Worm (Caenorhabditis elegans) whole organism, young adult: Measurements from ENCODE around the gene C13F10.6.
A peak's percentile ranks its signal among the peaks of the same experiment; 100 is the strongest.

Source experiments
- D2030.7 ChIP-seq: fragments of 200-800 bp; sonication (Bioruptor generic); IDR thresholded peaks from 2 replicates; pipeline ENCODE4 v1.3.6; 2022; ENCODE audit warnings: missing genetic modification reagents, missing genetic modification characterization, missing compliant biosample characterization
- F10E7.11 ChIP-seq: sonication (generic microtip); optimal IDR thresholded peaks from 2 replicates; lab custom pipeline; 2017; ENCODE audit warnings: mild to moderate bottlenecking, missing genetic modification characterization, moderate library complexity, missing compliant biosample characterization
- F33H1.4 ChIP-seq: fragments of 200-800 bp; sonication (Bioruptor generic); IDR thresholded peaks from 2 replicates; pipeline ENCODE4 v1.3.6; 2022; ENCODE audit warnings: missing genetic modification reagents, missing genetic modification characterization, missing compliant biosample characterization
- F52B5.7 ChIP-seq: sonication (generic microtip); optimal IDR thresholded peaks from 2 replicates; lab custom pipeline; 2016; ENCODE audit warnings: mild to moderate bottlenecking, missing genetic modification characterization, missing compliant biosample characterization
- F57A8.1 ChIP-seq: fragments of 200-800 bp; sonication (Bioruptor generic); optimal IDR thresholded peaks from 2 replicates; lab custom pipeline; 2018; ENCODE audit warnings: mild to moderate bottlenecking, missing genetic modification characterization, moderate library complexity, missing compliant biosample characterization
- Y79H2A.3 ChIP-seq: fragments of 200-800 bp; sonication (Bioruptor generic); conservative IDR thresholded peaks from 2 replicates; pipeline ENCODE4 v1.3.6; 2022; ENCODE audit warnings: missing genetic modification reagents, missing genetic modification characterization, missing compliant biosample characterization
- Y95B8A.8 ChIP-seq: fragments of 200-800 bp; sonication (Bioruptor generic); IDR thresholded peaks from 2 replicates; pipeline ENCODE4 v1.3.6; 2022; ENCODE audit warnings: missing genetic modification reagents, missing genetic modification characterization, missing compliant biosample characterization
- aptf-3 ChIP-seq: fragments of 200-800 bp; sonication (Bioruptor generic); IDR thresholded peaks from 2 replicates; pipeline ENCODE4 v1.3.6; 2022; ENCODE audit warnings: missing genetic modification characterization, missing compliant biosample characterization
- athp-1 ChIP-seq: sonication (generic microtip); optimal IDR thresholded peaks from 2 replicates; lab custom pipeline; 2017; ENCODE audit warnings: mild to moderate bottlenecking, missing genetic modification characterization, missing compliant biosample characterization
- attf-3 ChIP-seq: fragments of 200-800 bp; sonication (Bioruptor generic); conservative IDR thresholded peaks from 2 replicates; pipeline ENCODE4 v1.3.6; 2022; ENCODE audit warnings: missing genetic modification reagents, missing genetic modification characterization, missing compliant biosample characterization
- bed-2 ChIP-seq: fragments of 200-800 bp; sonication (Bioruptor generic); IDR thresholded peaks from 2 replicates; pipeline ENCODE4 v1.3.6; 2022; ENCODE audit warnings: missing genetic modification reagents, missing genetic modification characterization, missing compliant biosample characterization
- dox-1 ChIP-seq: fragments of 200-800 bp; sonication (Bioruptor generic); IDR thresholded peaks from 2 replicates; pipeline ENCODE4 v1.3.6; 2022; ENCODE audit warnings: missing genetic modification reagents, missing genetic modification characterization, missing compliant biosample characterization
- dpl-1 ChIP-seq: fragments of 150-350 bp; optimal IDR thresholded peaks from 2 replicates; lab custom pipeline; 2014; ENCODE audit warnings: missing biosample characterization, missing genetic modification reagents, missing genetic modification characterization
- efl-1 ChIP-seq: fragments of 150-350 bp; optimal IDR thresholded peaks from 2 replicates; lab custom pipeline; 2014; ENCODE audit warnings: missing biosample characterization, missing genetic modification reagents, missing genetic modification characterization
- ets-4 ChIP-seq: fragments of 200-800 bp; sonication (Bioruptor generic); optimal IDR thresholded peaks from 2 replicates; lab custom pipeline; 2018; ENCODE audit warnings: mild to moderate bottlenecking, missing genetic modification characterization, missing compliant biosample characterization
- hmg-1.2 ChIP-seq: fragments of 200-800 bp; sonication (Bioruptor generic); IDR thresholded peaks from 2 replicates; pipeline ENCODE4 v1.3.6; 2022; ENCODE audit warnings: missing genetic modification reagents, missing genetic modification characterization, missing compliant biosample characterization
- hrde-1 ChIP-seq: sonication (generic microtip); optimal IDR thresholded peaks from 2 replicates; lab custom pipeline; 2016; ENCODE audit warnings: missing genetic modification characterization, mild to moderate bottlenecking, missing compliant biosample characterization, moderate library complexity, missing genotype, missing genetic modification reagents, borderline replicate concordance
- let-607 ChIP-seq, 2 experiments: fragments of 200-800 bp in 1 of 2; sonication (Bioruptor generic) in 1 of 2; sonication (generic microtip) in 1 of 2; optimal IDR thresholded peaks; 2 replicates each; lab custom pipeline; 2016 to 2018; ENCODE audit warnings: mild to moderate bottlenecking in 2 of 2, missing compliant biosample characterization in 2 of 2, missing genetic modification characterization in 2 of 2, moderate library complexity in 2 of 2, missing genotype in 1 of 2
- lin-40 ChIP-seq: sonication (generic microtip); optimal IDR thresholded peaks from 2 replicates; lab custom pipeline; 2016; ENCODE audit warnings: missing genetic modification characterization, mild to moderate bottlenecking, missing compliant biosample characterization, missing genotype, missing genetic modification reagents
- lin-54 ChIP-seq: fragments of 200-800 bp; sonication (Bioruptor generic); optimal IDR thresholded peaks from 2 replicates; lab custom pipeline; 2018; ENCODE audit warnings: mild to moderate bottlenecking, missing genetic modification characterization, missing compliant biosample characterization
- lsl-1 ChIP-seq: fragments of 200-800 bp; sonication (Bioruptor generic); optimal IDR thresholded peaks from 2 replicates; lab custom pipeline; 2018; ENCODE audit warnings: mild to moderate bottlenecking, missing genetic modification characterization, moderate library complexity, missing compliant biosample characterization
- nfya-1 ChIP-seq: sonication (generic microtip); optimal IDR thresholded peaks from 2 replicates; lab custom pipeline; 2017; ENCODE audit warnings: antibody characterized with exemption, missing compliant biosample characterization, missing genetic modification characterization, borderline replicate concordance; ENCODE audit not compliant: insufficient read depth
- nhr-179 ChIP-seq: sonication (generic microtip); optimal IDR thresholded peaks from 2 replicates; lab custom pipeline; 2016; ENCODE audit warnings: mild to moderate bottlenecking, missing genetic modification characterization, missing compliant biosample characterization
- nhr-27 ChIP-seq: fragments of 200-800 bp; sonication (Bioruptor generic); optimal IDR thresholded peaks from 2 replicates; lab custom pipeline; 2018; ENCODE audit warnings: mild to moderate bottlenecking, missing genetic modification characterization, moderate library complexity, missing compliant biosample characterization
- rcor-1 ChIP-seq: fragments of 200-800 bp; sonication (Bioruptor generic); IDR thresholded peaks from 2 replicates; pipeline ENCODE4 v1.3.6; 2022; ENCODE audit warnings: missing genetic modification reagents, missing genetic modification characterization, missing compliant biosample characterization
- rec-8 ChIP-seq, 2 experiments: sonication (generic microtip); optimal IDR thresholded peaks; 2 replicates each; lab custom pipeline; 2016; ENCODE audit warnings: mild to moderate bottlenecking in 2 of 2, missing genetic modification characterization in 2 of 2, missing genetic modification reagents in 2 of 2, missing genotype in 2 of 2, missing biosample characterization in 1 of 2, missing compliant biosample characterization in 1 of 2, moderate library complexity in 1 of 2
- sdz-38 ChIP-seq: sonication (generic microtip); optimal IDR thresholded peaks from 2 replicates; lab custom pipeline; 2016; ENCODE audit warnings: missing genotype, missing genetic modification characterization, missing compliant biosample characterization
- tbx-9 ChIP-seq: sonication (generic microtip); optimal IDR thresholded peaks from 2 replicates; lab custom pipeline; 2016; ENCODE audit warnings: borderline replicate concordance, missing genetic modification characterization, inconsistent platforms, missing compliant biosample characterization
- tlf-1 ChIP-seq: fragments of 200-800 bp; sonication (Bioruptor generic); optimal IDR thresholded peaks from 2 replicates; lab custom pipeline; 2018; ENCODE audit warnings: mild to moderate bottlenecking, missing genetic modification characterization, missing compliant biosample characterization
- zfh-2 ChIP-seq: fragments of 200-800 bp; sonication (Bioruptor generic); conservative IDR thresholded peaks from 2 replicates; pipeline ENCODE4 v1.3.6; 2022; ENCODE audit warnings: missing genetic modification reagents, missing genetic modification characterization, missing compliant biosample characterization
- ztf-3 ChIP-seq: fragments of 200-800 bp; sonication (Bioruptor generic); optimal IDR thresholded peaks from 2 replicates; lab custom pipeline; 2018; ENCODE audit warnings: mild to moderate bottlenecking, missing genetic modification characterization, missing compliant biosample characterization

The C13F10.6 gene

DNA sequence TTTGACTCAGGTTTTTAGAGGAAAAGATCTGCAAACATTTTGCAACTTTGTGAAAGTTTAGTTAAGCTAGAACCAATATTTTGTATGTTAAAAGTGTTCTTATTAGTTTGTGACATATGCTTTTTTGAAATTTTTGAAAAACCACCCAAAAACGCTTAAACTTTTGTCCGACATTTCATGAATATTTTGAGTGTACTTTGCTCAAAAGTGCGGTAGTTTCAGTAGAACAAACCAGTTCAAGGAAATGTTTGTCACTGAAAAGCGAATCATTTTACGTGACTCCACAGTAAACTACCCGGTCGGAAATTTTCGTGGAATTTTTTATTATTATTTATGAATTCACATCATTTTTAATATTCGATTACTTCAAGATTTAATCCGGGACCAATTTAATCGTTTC is 36.3 kb downstream of the C13F10.6 start, which contains the start of gene pitr-5:
pitr-5 (plus strand) TSS at position 301 of the 400 bp plus-strand sequence.
- TF ChIP-seq zfh-2 (GFP tag; lab: Robert Waterston, UW): no peak
- TF ChIP-seq nhr-27 (tag; lab: Kevin White, UChicago): no peak
- no peak for TF ChIP-seq let-607 (tag; optimal IDR thresholded peaks at IDR 0.05; lab: Kevin White, UChicago)
- TF ChIP-seq tbx-9 (tag; lab: Kevin White, UChicago): no peak
- no peak for TF ChIP-seq lin-54
- TF ChIP-seq attf-3 (GFP tag; lab: Robert Waterston, UW): no peak
- TF ChIP-seq dpl-1 (GFP tag; lab: Kevin White, UChicago): no peak
- no peak for TF ChIP-seq nfya-1 (tag; lab: Kevin White, UChicago)
- TF ChIP-seq athp-1 (tag; lab: Kevin White, UChicago): no peak
- no peak for TF ChIP-seq F10E7.11
- TF ChIP-seq hmg-1.2 (GFP tag; lab: Robert Waterston, UW): no peak

ce11 chrV:7178843-7179242 is 42.0 kb downstream of the C13F10.6 start, which contains the start of gene cpsf-2:
Gene cpsf-2, plus strand, starts transcription at chrV:7179172.
- TF ChIP-seq rec-8 (tag; optimal IDR thresholded peaks at IDR 0.05; lab: Kevin White, UChicago): no peak
- TF ChIP-seq tlf-1 (GFP tag; lab: Kevin White, UChicago): no peak
- TF ChIP-seq ztf-3 (GFP tag; lab: Kevin White, UChicago): no peak
- peak; percentile 3 for TF ChIP-seq efl-1 (GFP tag; lab: Kevin White, UChicago)

DNA sequence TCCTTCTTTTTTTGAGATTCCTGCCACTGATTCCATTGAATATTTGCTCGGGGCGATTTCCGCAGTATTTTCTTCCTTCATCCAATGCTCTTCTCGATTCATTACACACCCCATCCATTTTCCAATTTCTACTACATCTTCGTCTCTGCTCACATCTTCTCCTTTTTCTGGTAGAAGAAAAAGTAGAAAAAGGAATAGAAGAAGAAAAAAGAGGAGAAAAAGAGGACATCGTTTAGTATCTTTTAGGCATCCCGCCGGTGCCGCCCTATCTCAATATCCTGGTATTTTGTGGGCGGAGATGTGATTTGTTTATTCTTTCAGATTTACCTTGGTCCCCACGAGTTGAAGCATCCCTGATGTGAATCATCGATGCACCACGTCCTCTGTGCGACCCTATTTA is 45.6 kb downstream of the C13F10.6 start, which contains the start of gene lgc-39:
lgc-39 (plus strand) TSS at position 301 of the 400 bp plus-strand sequence.
- TF ChIP-seq F57A8.1 (GFP tag; lab: Kevin White, UChicago): no peak
- TF ChIP-seq Y79H2A.3 (GFP tag; lab: Robert Waterston, UW): no peak
- no peak for TF ChIP-seq dox-1 (GFP tag; lab: Robert Waterston, UW)
- no peak for TF ChIP-seq hrde-1 (tag; lab: Kevin White, UChicago)
- no peak for TF ChIP-seq nhr-179
- TF ChIP-seq rcor-1 (GFP tag; lab: Robert Waterston, UW): no peak
- no peak for TF ChIP-seq F52B5.7 (tag; lab: Kevin White, UChicago)
- TF ChIP-seq F33H1.4 (GFP tag; lab: Robert Waterston, UW): no peak
- TF ChIP-seq aptf-3 (GFP tag; lab: Robert Waterston, UW): no peak
- TF ChIP-seq Y95B8A.8: no peak
- no peak for TF ChIP-seq let-607 (tag; optimal IDR thresholded peaks at IDR 0.05; lab: Kevin White, UChicago)
- TF ChIP-seq ets-4 (GFP tag; lab: Kevin White, UChicago): no peak
- no peak for TF ChIP-seq sdz-38 (tag; lab: Kevin White, UChicago)
- TF ChIP-seq lsl-1 (GFP tag; lab: Kevin White, UChicago): no peak
- no peak for TF ChIP-seq lin-40 (tag; lab: Kevin White, UChicago)
- TF ChIP-seq hmg-1.2 (GFP tag; lab: Robert Waterston, UW): no peak
- TF ChIP-seq D2030.7 (GFP tag; lab: Robert Waterston, UW): no peak
- no peak for TF ChIP-seq bed-2 (GFP tag; lab: Robert Waterston, UW)
